Worm (Caenorhabditis elegans) whole organism, L1 larva: ENCODE results near the gene crn-3.

Source experiments
- C04F5.9 ChIP-seq: sonication (generic microtip); optimal IDR thresholded peaks from 2 replicates; lab custom pipeline; 2016; ENCODE audit warnings: missing genetic modification characterization, missing compliant biosample characterization
- C34B4.2 ChIP-seq: sonication (generic microtip); optimal IDR thresholded peaks from 2 replicates; lab custom pipeline; 2017; ENCODE audit warnings: mild to moderate bottlenecking, missing genetic modification characterization, missing compliant biosample characterization
- Y116A8C.19 ChIP-seq: sonication (generic microtip); optimal IDR thresholded peaks from 2 replicates; lab custom pipeline; 2016; ENCODE audit warnings: missing compliant biosample characterization, missing genetic modification characterization, borderline replicate concordance
- ama-1 ChIP-seq: fragments of 150-350 bp; optimal IDR thresholded peaks from 2 replicates; lab custom pipeline; 2014
- ceh-63 ChIP-seq: fragments of 200-800 bp; sonication (Bioruptor generic); optimal IDR thresholded peaks from 2 replicates; lab custom pipeline; 2018; ENCODE audit warnings: mild to moderate bottlenecking, missing genetic modification characterization, missing compliant biosample characterization
- ceh-8 ChIP-seq: fragments of 200-800 bp; sonication (Bioruptor generic); optimal IDR thresholded peaks from 2 replicates; lab custom pipeline; 2018; ENCODE audit warnings: mild to moderate bottlenecking, missing genetic modification characterization, moderate library complexity, missing compliant biosample characterization
- ceh-82 ChIP-seq, 3 experiments: fragments of 150-350 bp in 1 of 3; sonication (generic microtip) in 2 of 3; optimal IDR thresholded peaks; 2 replicates each; lab custom pipeline; 2014 to 2017; ENCODE audit warnings: missing biosample characterization in 3 of 3, missing genetic modification characterization in 3 of 3
- dpl-1 ChIP-seq, 3 experiments: fragments of 150-350 bp in 2 of 3; sonication (generic microtip) in 1 of 3; optimal IDR thresholded peaks; 2 replicates each; lab custom pipeline; 2014 to 2017; ENCODE audit warnings: missing biosample characterization in 3 of 3, missing genetic modification characterization in 3 of 3, missing genetic modification reagents in 3 of 3
- dsc-1 ChIP-seq: sonication (generic microtip); optimal IDR thresholded peaks from 2 replicates; lab custom pipeline; 2016; ENCODE audit warnings: mild to moderate bottlenecking, missing genetic modification characterization, missing compliant biosample characterization
- efl-1 ChIP-seq, 4 experiments: fragments of 150-350 bp; optimal IDR thresholded peaks in 3 of 4; peaks in 1 of 4; 1 replicate in 1 of 4; 2 replicates in 3 of 4; lab custom pipeline; 2014; ENCODE audit warnings: missing biosample characterization in 2 of 4, missing genetic modification characterization in 2 of 4, missing genetic modification reagents in 2 of 4
- efl-3 ChIP-seq: fragments of 200-800 bp; sonication (Bioruptor generic); optimal IDR thresholded peaks from 2 replicates; lab custom pipeline; 2018; ENCODE audit warnings: mild to moderate bottlenecking, missing genetic modification characterization, missing compliant biosample characterization
- egl-13 ChIP-seq: sonication (generic microtip); optimal IDR thresholded peaks from 2 replicates; lab custom pipeline; 2016; ENCODE audit warnings: missing genotype, missing genetic modification reagents, missing genetic modification characterization, missing compliant biosample characterization
- egl-27 ChIP-seq, 2 experiments: fragments of 150-350 bp in 1 of 2; sonication (generic microtip); optimal IDR thresholded peaks; 3 replicates each; lab custom pipeline; 2017 to 2018; ENCODE audit warnings: missing biosample characterization in 2 of 2, missing genetic modification characterization in 2 of 2, missing genetic modification reagents in 2 of 2
- elt-2 ChIP-seq: sonication (generic microtip); optimal IDR thresholded peaks from 2 replicates; lab custom pipeline; 2016; ENCODE audit warnings: missing genetic modification characterization, mild to moderate bottlenecking, inconsistent platforms, missing compliant biosample characterization, missing genetic modification reagents
- elt-3 ChIP-seq, 6 experiments: fragments of 150-350 bp in 1 of 6; sonication (generic microtip); optimal IDR thresholded peaks; 2 replicates each; lab custom pipeline; 2017 to 2018; ENCODE audit warnings: missing biosample characterization in 6 of 6, missing genetic modification characterization in 6 of 6, inconsistent platforms in 1 of 6
- ets-5 ChIP-seq: fragments of 200-800 bp; sonication (Bioruptor generic); IDR thresholded peaks from 2 replicates; pipeline ENCODE4 v1.3.6; 2022; ENCODE audit warnings: missing genetic modification characterization, missing compliant biosample characterization
- fkh-10 ChIP-seq: sonication (generic microtip); optimal IDR thresholded peaks from 2 replicates; lab custom pipeline; 2017; ENCODE audit warnings: missing biosample characterization, missing genetic modification reagents, missing genetic modification characterization
- fkh-4 ChIP-seq: sonication (generic microtip); optimal IDR thresholded peaks from 2 replicates; lab custom pipeline; 2016; ENCODE audit warnings: missing compliant biosample characterization, missing genetic modification characterization, borderline replicate concordance
- fkh-8 ChIP-seq: sonication (generic microtip); optimal IDR thresholded peaks from 2 replicates; lab custom pipeline; 2016; ENCODE audit warnings: mild to moderate bottlenecking, missing genetic modification characterization, missing compliant biosample characterization
- hlh-17 ChIP-seq: fragments of 200-800 bp; sonication (Bioruptor generic); optimal IDR thresholded peaks from 2 replicates; lab custom pipeline; 2018; ENCODE audit warnings: missing genetic modification characterization, mild to moderate bottlenecking, missing compliant biosample characterization, moderate library complexity, borderline replicate concordance
- hpl-2 ChIP-seq: fragments of 150-350 bp; optimal IDR thresholded peaks from 2 replicates; lab custom pipeline; 2014; ENCODE audit warnings: missing biosample characterization, missing genetic modification reagents, missing genetic modification characterization
- lin-13 ChIP-seq: fragments of 150-350 bp; optimal IDR thresholded peaks from 2 replicates; lab custom pipeline; 2014; ENCODE audit warnings: missing biosample characterization, missing genetic modification reagents, missing genetic modification characterization
- lin-14 ChIP-seq: fragments of 200-800 bp; sonication (Bioruptor generic); optimal IDR thresholded peaks from 2 replicates; lab custom pipeline; 2018; ENCODE audit warnings: mild to moderate bottlenecking, missing genetic modification characterization, moderate library complexity, missing compliant biosample characterization
- lin-35 ChIP-seq, 2 experiments: fragments of 150-350 bp; optimal IDR thresholded peaks; 2 replicates each; lab custom pipeline; 2014; ENCODE audit warnings: missing biosample characterization in 2 of 2, missing genetic modification characterization in 2 of 2, missing genetic modification reagents in 2 of 2
- lir-3 ChIP-seq: sonication (generic microtip); optimal IDR thresholded peaks from 2 replicates; lab custom pipeline; 2016; ENCODE audit warnings: mild to moderate bottlenecking, missing genetic modification characterization, moderate library complexity, missing compliant biosample characterization; ENCODE audit not compliant: poor library complexity
- mab-9 ChIP-seq: fragments of 200-800 bp; sonication (Bioruptor generic); IDR thresholded peaks from 2 replicates; pipeline ENCODE4 v1.3.6; 2022; ENCODE audit warnings: missing genetic modification reagents, missing genetic modification characterization, missing compliant biosample characterization
- mdl-1 ChIP-seq, 2 experiments: fragments of 150-350 bp; optimal IDR thresholded peaks; 2 replicates each; lab custom pipeline; 2014 to 2017; ENCODE audit warnings: missing biosample characterization in 2 of 2, missing genetic modification characterization in 2 of 2, inconsistent platforms in 1 of 2
- mef-2 ChIP-seq: fragments of 150-350 bp; optimal IDR thresholded peaks from 2 replicates; lab custom pipeline; 2014; ENCODE audit warnings: missing biosample characterization, missing genetic modification characterization
- mep-1 ChIP-seq: fragments of 150-350 bp; optimal IDR thresholded peaks from 2 replicates; lab custom pipeline; 2014; ENCODE audit warnings: missing biosample characterization, missing genetic modification characterization
- nhr-11 ChIP-seq: fragments of 150-350 bp; optimal IDR thresholded peaks from 2 replicates; lab custom pipeline; 2014; ENCODE audit warnings: missing biosample characterization, missing genetic modification characterization
- nhr-19 ChIP-seq: fragments of 200-800 bp; sonication (Bioruptor generic); conservative IDR thresholded peaks from 2 replicates; pipeline ENCODE4 v1.3.6; 2022; ENCODE audit warnings: missing genetic modification characterization, missing compliant biosample characterization
- nhr-28 ChIP-seq: fragments of 150-350 bp; optimal IDR thresholded peaks from 2 replicates; lab custom pipeline; 2014; ENCODE audit warnings: missing biosample characterization, missing genetic modification characterization
- nhr-71 ChIP-seq: sonication (generic microtip); optimal IDR thresholded peaks from 2 replicates; lab custom pipeline; 2016; ENCODE audit warnings: mild to moderate bottlenecking, missing genetic modification characterization, moderate library complexity, missing compliant biosample characterization
- nhr-76 ChIP-seq: sonication (generic microtip); optimal IDR thresholded peaks from 2 replicates; lab custom pipeline; 2017; ENCODE audit warnings: missing biosample characterization, missing genetic modification characterization
- nhr-77 ChIP-seq: fragments of 150-350 bp; optimal IDR thresholded peaks from 2 replicates; lab custom pipeline; 2014; ENCODE audit warnings: missing biosample characterization, missing genetic modification characterization
- nhr-85 ChIP-seq: sonication (generic microtip); peaks from one replicate; lab custom pipeline; 2016; ENCODE audit warnings: missing genetic modification characterization, inconsistent platforms, missing compliant biosample characterization
- nhr-90 ChIP-seq: sonication (generic microtip); optimal IDR thresholded peaks from 2 replicates; lab custom pipeline; 2016; ENCODE audit warnings: mild to moderate bottlenecking, missing genetic modification characterization, missing compliant biosample characterization; ENCODE audit not compliant: poor library complexity
- skn-1 ChIP-seq: fragments of 150-350 bp; optimal IDR thresholded peaks from 2 replicates; lab custom pipeline; 2014; ENCODE audit warnings: missing biosample characterization, missing genetic modification characterization
- sup-37 ChIP-seq: fragments of 200-800 bp; sonication (Bioruptor generic); optimal IDR thresholded peaks from 2 replicates; lab custom pipeline; 2018; ENCODE audit warnings: mild to moderate bottlenecking, missing genetic modification characterization, missing compliant biosample characterization
- tlp-1 ChIP-seq: fragments of 150-350 bp; optimal IDR thresholded peaks from 2 replicates; lab custom pipeline; 2014; ENCODE audit warnings: missing biosample characterization, missing genetic modification characterization
- unc-98 ChIP-seq: fragments of 200-800 bp; sonication (Bioruptor generic); IDR thresholded peaks from 2 replicates; pipeline ENCODE4 v1.3.6; 2022; ENCODE audit warnings: missing genetic modification characterization, missing compliant biosample characterization
- vab-15 ChIP-seq: sonication (generic microtip); optimal IDR thresholded peaks from 2 replicates; lab custom pipeline; 2017; ENCODE audit warnings: missing genotype, mild to moderate bottlenecking, missing genetic modification characterization, missing compliant biosample characterization
- xbp-1 ChIP-seq: sonication (generic microtip); optimal IDR thresholded peaks from 2 replicates; lab custom pipeline; 2016; ENCODE audit warnings: missing genetic modification characterization, missing compliant biosample characterization
- zag-1 ChIP-seq: fragments of 150-350 bp; optimal IDR thresholded peaks from 2 replicates; lab custom pipeline; 2014; ENCODE audit warnings: missing biosample characterization, missing genetic modification characterization
- ztf-4 ChIP-seq: fragments of 150-350 bp; optimal IDR thresholded peaks from 2 replicates; lab custom pipeline; 2014; ENCODE audit warnings: missing biosample characterization, missing genetic modification characterization

The crn-3 gene

ce11 chrII:10550872-10551647 lies 36.8 kb upstream of the crn-3 start (continued):
- TF ChIP-seq nhr-76 (tag; lab: Kevin White, UChicago) (no peak), elt-2 (tag; lab: Kevin White, UChicago) (peak; percentile 9), efl-3 (GFP tag; lab: Kevin White, UChicago) (no peak), vab-15 (tag; lab: Kevin White, UChicago) (no peak), nhr-19 (0 out of 2 replicates have a peak, but pooled peaks have one; percentile 19), nhr-77 (tag; lab: Kevin White, UChicago) (no peak), nhr-11 (tag; lab: Kevin White, UChicago) (no peak), dpl-1 (GFP tag; optimal IDR thresholded peaks at IDR 0.05; lab: Kevin White, UChicago) (no peak), nhr-28 (tag; lab: Kevin White, UChicago) (no peak), mab-9 (no peak), zag-1 (no peak)
- TF ChIP-seq, all 84 proteins: peak for 26

ce11 chrII:10551985-10552736 lies 35.7 kb upstream of the crn-3 start:
- TF ChIP-seq lin-14 (GFP tag; lab: Kevin White, UChicago): peak; percentile 99
- peak; percentile 55 for TF ChIP-seq sup-37 (GFP tag; lab: Kevin White, UChicago)
- TF ChIP-seq ceh-82 (tag; optimal IDR thresholded peaks at IDR 0.05; lab: Kevin White, UChicago): peak; percentile 81 to 88 (median 87)
- peak; percentile 75 to 94 for TF ChIP-seq egl-27 (tag; optimal IDR thresholded peaks at IDR 0.05; lab: Kevin White, UChicago)
- TF ChIP-seq lin-13 (GFP tag; lab: Kevin White, UChicago): peak; percentile 95
- peak; percentile 84 for TF ChIP-seq dsc-1 (tag; lab: Kevin White, UChicago)
- TF ChIP-seq ceh-63: peak; percentile 21
- peak in 3 of 6 experiments; percentile 26 to 97 (median 96) for TF ChIP-seq elt-3 (tag; optimal IDR thresholded peaks at IDR 0.05; lab: Kevin White, UChicago)
- TF ChIP-seq nhr-71 (tag; lab: Kevin White, UChicago): peak; percentile 99
- TF ChIP-seq nhr-19: peak; percentile 94
- peak; percentile 94 for TF ChIP-seq mef-2 (tag; lab: Kevin White, UChicago)
- peak; percentile 85 for TF ChIP-seq ceh-8
- peak; percentile 93 for TF ChIP-seq hpl-2 (GFP tag; lab: Kevin White, UChicago)
- TF ChIP-seq efl-1 (optimal IDR thresholded peaks at IDR 0.05; lab: Kevin White, UChicago): peak; percentile 87 to 91
- TF ChIP-seq efl-1 (GFP tag; optimal IDR thresholded peaks at IDR 0.05 in 1 of 2; lab: Kevin White, UChicago): peak; percentile 60 to 97
- TF ChIP-seq elt-2 (tag; lab: Kevin White, UChicago): peak; percentile 62
- TF ChIP-seq tlp-1 (tag; lab: Kevin White, UChicago): no peak
- TF ChIP-seq ztf-4 (tag; lab: Kevin White, UChicago): peak; percentile 95
- TF ChIP-seq unc-98 (GFP tag; lab: Robert Waterston, UW): no peak
- TF ChIP-seq mep-1 (tag; lab: Kevin White, UChicago): peak; percentile 99
- TF ChIP-seq ets-5 (GFP tag; lab: Robert Waterston, UW): no peak
- peak; percentile 81 for TF ChIP-seq fkh-10 (GFP tag; lab: Kevin White, UChicago)
- TF ChIP-seq lir-3 (tag; lab: Kevin White, UChicago): peak; percentile 81
- peak; percentile 68 for TF ChIP-seq mab-9
- TF ChIP-seq mdl-1 (tag; optimal IDR thresholded peaks at IDR 0.05; lab: Kevin White, UChicago): peak; percentile 32 to 96
- peak; percentile 100 for TF ChIP-seq nhr-85 (tag; lab: Kevin White, UChicago)
- TF ChIP-seq lin-35 (GFP tag; optimal IDR thresholded peaks at IDR 0.05; lab: Kevin White, UChicago): peak; percentile 82 to 89
- peak; percentile 90 for TF ChIP-seq xbp-1 (tag; lab: Kevin White, UChicago)
- no peak for TF ChIP-seq Y116A8C.19
- TF ChIP-seq hlh-17 (GFP tag; lab: Kevin White, UChicago): no peak
- TF ChIP-seq nhr-28 (tag; lab: Kevin White, UChicago): peak; percentile 45
- TF ChIP-seq skn-1 (tag; lab: Kevin White, UChicago): peak; percentile 96
- TF ChIP-seq fkh-4 (tag; lab: Kevin White, UChicago): no peak
- TF ChIP-seq nhr-90 (tag; lab: Kevin White, UChicago): peak; percentile 95
- TF ChIP-seq ama-1 (lab: Kevin White, UChicago): peak; percentile 97
- peak; percentile 82 for TF ChIP-seq C04F5.9 (tag; lab: Kevin White, UChicago)
- TF ChIP-seq zag-1: peak; percentile 63
- peak; percentile 95 for TF ChIP-seq fkh-8
- TF ChIP-seq egl-13 (tag; lab: Kevin White, UChicago): peak; percentile 81
- TF ChIP-seq C34B4.2 (tag; lab: Kevin White, UChicago): no peak
